Worm (Caenorhabditis elegans) whole organism, L2 larva: ENCODE data around the gene sri-19.

Experiments
- Y55F3AM.14 ChIP-seq: fragments of 200-800 bp; sonication (Bioruptor generic); optimal IDR thresholded peaks from 2 replicates; lab custom pipeline; 2018; ENCODE audit warnings: mild to moderate bottlenecking, missing genetic modification characterization, missing compliant biosample characterization
- crh-2 ChIP-seq: sonication (generic microtip); optimal IDR thresholded peaks from 2 replicates; lab custom pipeline; 2017; ENCODE audit warnings: missing biosample characterization, missing genetic modification characterization
- lin-11 ChIP-seq: fragments of 150-350 bp; sonication (generic microtip); optimal IDR thresholded peaks from 2 replicates; lab custom pipeline; 2014; ENCODE audit warnings: missing biosample characterization, missing genetic modification characterization, inconsistent platforms, mixed read lengths
- nhr-11 ChIP-seq: fragments of 150-350 bp; optimal IDR thresholded peaks from 2 replicates; lab custom pipeline; 2014; ENCODE audit warnings: missing biosample characterization, missing genetic modification characterization
- nhr-23 ChIP-seq: fragments of 150-350 bp; optimal IDR thresholded peaks from 2 replicates; lab custom pipeline; 2014; ENCODE audit warnings: missing biosample characterization, missing genetic modification reagents, missing genetic modification characterization
- nhr-237 ChIP-seq: fragments of 150-350 bp; optimal IDR thresholded peaks from 2 replicates; lab custom pipeline; 2014; ENCODE audit warnings: missing biosample characterization, missing genetic modification characterization
- skn-1 ChIP-seq: sonication (generic microtip); optimal IDR thresholded peaks from 2 replicates; lab custom pipeline; 2017; ENCODE audit warnings: missing biosample characterization, missing genetic modification characterization

DNA sequence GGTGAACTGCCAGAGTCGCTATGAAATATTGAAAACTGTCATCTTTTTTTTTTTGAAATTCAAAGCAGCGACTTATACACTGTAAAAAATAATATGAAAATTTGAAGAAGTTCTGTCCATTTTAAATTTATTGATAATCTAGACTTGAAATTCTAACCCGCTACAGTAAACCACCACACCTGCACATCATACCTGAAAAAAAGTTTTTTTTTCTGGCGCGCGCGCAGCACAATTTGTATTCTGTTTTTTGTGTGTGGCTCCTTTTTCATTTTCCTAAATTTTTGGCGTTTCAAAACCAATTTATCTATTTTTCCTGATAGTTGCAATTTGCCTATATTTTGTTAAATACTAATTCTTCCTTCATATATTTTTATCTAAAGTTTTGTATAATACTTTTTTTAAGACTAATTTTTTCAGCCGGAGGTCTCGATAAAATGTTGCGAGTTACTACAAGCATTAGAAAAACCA, 27.4 kb downstream of the sri-19 start, which contains the start of gene cyb-2.1:
- TF ChIP-seq nhr-237 (no peak), nhr-11 (tag; lab: Kevin White, UChicago) (no peak), skn-1 (tag; lab: Kevin White, UChicago) (no peak), nhr-23 (tag; lab: Kevin White, UChicago) (no peak), lin-11 (tag; lab: Kevin White, UChicago) (no peak), Y55F3AM.14 (GFP tag; lab: Kevin White, UChicago) (no peak), crh-2 (no peak)
